Worm (Caenorhabditis elegans) whole organism, L4 larva: Measurements from ENCODE around the gene T25B9.1.

Experiments used
- F10B5.3 ChIP-seq: sonication (generic microtip); optimal IDR thresholded peaks from 2 replicates; lab custom pipeline; 2016; ENCODE audit warnings: mild to moderate bottlenecking, missing genetic modification characterization, missing compliant biosample characterization
- F44E2.7 ChIP-seq: fragments of 200-800 bp; sonication (Bioruptor generic); IDR thresholded peaks from 2 replicates; pipeline ENCODE4 v2.1.2; 2022; ENCODE audit warnings: missing genetic modification characterization, missing compliant biosample characterization
- R02D3.7 ChIP-seq: fragments of 150-350 bp; sonication (generic microtip); optimal IDR thresholded peaks from 3 replicates; lab custom pipeline; 2014; ENCODE audit warnings: missing biosample characterization, missing genetic modification characterization
- T26A8.4 ChIP-seq: fragments of 200-800 bp; sonication (Bioruptor generic); IDR thresholded peaks from 2 replicates; pipeline ENCODE4 v1.3.6; 2022; ENCODE audit warnings: missing genetic modification characterization, missing compliant biosample characterization
- Y105C5A.15 ChIP-seq: fragments of 200-800 bp; sonication (Bioruptor generic); IDR thresholded peaks from 2 replicates; pipeline ENCODE4 v1.3.6; 2022; ENCODE audit warnings: missing genetic modification characterization, missing compliant biosample characterization
- aha-1 ChIP-seq: fragments of 150-350 bp; peaks from one replicate; lab custom pipeline; 2014; ENCODE audit warnings: missing biosample characterization, missing genetic modification characterization
- attf-4 ChIP-seq: sonication (generic microtip); optimal IDR thresholded peaks from 3 replicates; lab custom pipeline; 2017; ENCODE audit warnings: missing biosample characterization, missing genetic modification characterization
- ceh-44 ChIP-seq: fragments of 200-800 bp; sonication (Bioruptor generic); IDR thresholded peaks from 2 replicates; pipeline ENCODE4 v1.3.6; 2022; ENCODE audit warnings: missing genetic modification reagents, missing genetic modification characterization, missing compliant biosample characterization
- ceh-82 ChIP-seq: sonication (generic microtip); optimal IDR thresholded peaks from 2 replicates; lab custom pipeline; 2017; ENCODE audit warnings: missing biosample characterization, missing genetic modification characterization
- cey-2 ChIP-seq: sonication (generic microtip); optimal IDR thresholded peaks from 3 replicates; lab custom pipeline; 2017; ENCODE audit warnings: missing genetic modification characterization, mild to moderate bottlenecking, missing compliant biosample characterization, antibody characterized with exemption, borderline replicate concordance; ENCODE audit not compliant: insufficient read depth
- daf-12 ChIP-seq: fragments of 150-350 bp; optimal IDR thresholded peaks from 2 replicates; lab custom pipeline; 2014; ENCODE audit warnings: missing biosample characterization, missing genetic modification reagents, missing genetic modification characterization
- daf-8 ChIP-seq: fragments of 200-800 bp; sonication (Bioruptor generic); IDR thresholded peaks from 2 replicates; pipeline ENCODE4 v1.3.6; 2022; ENCODE audit warnings: missing genetic modification characterization, missing compliant biosample characterization
- dve-1 ChIP-seq: sonication (generic microtip); optimal IDR thresholded peaks from 2 replicates; lab custom pipeline; 2017; ENCODE audit warnings: antibody characterized with exemption, mild to moderate bottlenecking, missing genetic modification characterization, missing compliant biosample characterization; ENCODE audit not compliant: insufficient read depth
- fos-1 ChIP-seq: fragments of 150-350 bp; optimal IDR thresholded peaks from 2 replicates; lab custom pipeline; 2014; ENCODE audit warnings: missing biosample characterization, missing genetic modification characterization
- hlh-11 ChIP-seq: fragments of 200-800 bp; sonication (Bioruptor generic); optimal IDR thresholded peaks from 2 replicates; lab custom pipeline; 2018; ENCODE audit warnings: mild to moderate bottlenecking, missing genetic modification characterization, missing compliant biosample characterization
- lim-7 ChIP-seq: fragments of 200-800 bp; sonication (Bioruptor generic); IDR thresholded peaks from 2 replicates; pipeline ENCODE4 v1.3.6; 2022; ENCODE audit warnings: missing genetic modification characterization, missing compliant biosample characterization
- lin-13 ChIP-seq: fragments of 150-350 bp; optimal IDR thresholded peaks from 2 replicates; lab custom pipeline; 2014; ENCODE audit warnings: missing biosample characterization, missing genetic modification reagents, missing genetic modification characterization
- lin-15B ChIP-seq: fragments of 150-350 bp; sonication (generic microtip); optimal IDR thresholded peaks from 3 replicates; lab custom pipeline; 2014; ENCODE audit warnings: missing biosample characterization, missing genetic modification characterization
- lir-3 ChIP-seq: sonication (generic microtip); optimal IDR thresholded peaks from 2 replicates; lab custom pipeline; 2016; ENCODE audit warnings: mild to moderate bottlenecking, missing genetic modification characterization, missing compliant biosample characterization
- lsy-2 ChIP-seq, 2 experiments: fragments of 150-350 bp in 1 of 2; sonication (generic microtip) in 1 of 2; optimal IDR thresholded peaks; 2 replicates each; lab custom pipeline; 2014 to 2017; ENCODE audit warnings: missing biosample characterization in 2 of 2, missing genetic modification characterization in 2 of 2
- madf-9 ChIP-seq: fragments of 200-800 bp; sonication (Bioruptor generic); conservative IDR thresholded peaks from 2 replicates; pipeline ENCODE4 v1.3.6; 2022; ENCODE audit warnings: missing genetic modification reagents, missing genetic modification characterization, missing compliant biosample characterization
- mdt-29 ChIP-seq: fragments of 200-800 bp; sonication (Bioruptor generic); IDR thresholded peaks from 2 replicates; pipeline ENCODE4 v1.3.6; 2022; ENCODE audit warnings: missing genetic modification reagents, missing genetic modification characterization, missing compliant biosample characterization
- mep-1 ChIP-seq: fragments of 150-350 bp; sonication (generic microtip); optimal IDR thresholded peaks from 3 replicates; lab custom pipeline; 2014; ENCODE audit warnings: missing biosample characterization, missing genetic modification characterization
- mes-2 ChIP-seq: sonication (generic microtip); optimal IDR thresholded peaks from 2 replicates; lab custom pipeline; 2016; ENCODE audit warnings: missing genotype, mild to moderate bottlenecking, missing genetic modification characterization, missing compliant biosample characterization; ENCODE audit not compliant: poor library complexity, severe bottlenecking
- mxl-2 ChIP-seq: fragments of 200-800 bp; sonication (Bioruptor generic); conservative IDR thresholded peaks from 2 replicates; pipeline ENCODE4 v1.3.6; 2022; ENCODE audit warnings: missing genetic modification reagents, missing genetic modification characterization, missing compliant biosample characterization
- mxl-3 ChIP-seq: fragments of 200-800 bp; sonication (Bioruptor generic); optimal IDR thresholded peaks from 2 replicates; lab custom pipeline; 2018; ENCODE audit warnings: mild to moderate bottlenecking, missing genetic modification characterization, missing compliant biosample characterization
- nhr-111 ChIP-seq: fragments of 200-800 bp; sonication (Bioruptor generic); optimal IDR thresholded peaks from 2 replicates; lab custom pipeline; 2018; ENCODE audit warnings: mild to moderate bottlenecking, missing genetic modification characterization, missing compliant biosample characterization
- nhr-237 ChIP-seq: sonication (generic microtip); optimal IDR thresholded peaks from 2 replicates; lab custom pipeline; 2017; ENCODE audit warnings: missing biosample characterization, missing genetic modification characterization
- nhr-25 ChIP-seq: sonication (generic microtip); optimal IDR thresholded peaks from 2 replicates; lab custom pipeline; 2017; ENCODE audit warnings: missing genetic modification characterization, mild to moderate bottlenecking, missing compliant biosample characterization, antibody characterized with exemption, moderate library complexity, borderline replicate concordance; ENCODE audit not compliant: insufficient read depth
- nhr-28 ChIP-seq: fragments of 150-350 bp; optimal IDR thresholded peaks from 2 replicates; lab custom pipeline; 2014; ENCODE audit warnings: missing biosample characterization, missing genetic modification characterization
- nhr-41 ChIP-seq: fragments of 200-800 bp; sonication (Bioruptor generic); IDR thresholded peaks from 2 replicates; pipeline ENCODE4 v1.3.6; 2022; ENCODE audit warnings: missing genetic modification reagents, missing genetic modification characterization, missing compliant biosample characterization
- nhr-48 ChIP-seq: sonication (generic microtip); optimal IDR thresholded peaks from 2 replicates; lab custom pipeline; 2016; ENCODE audit warnings: mild to moderate bottlenecking, missing genetic modification characterization, missing compliant biosample characterization
- nhr-6 ChIP-seq: fragments of 150-350 bp; optimal IDR thresholded peaks from 2 replicates; lab custom pipeline; 2014; ENCODE audit warnings: missing biosample characterization, missing genetic modification characterization
- pha-4 ChIP-seq, 2 experiments: fragments of 150-350 bp in 1 of 2; fragments of 200-800 bp in 1 of 2; sonication (Bioruptor generic) in 1 of 2; IDR thresholded peaks in 1 of 2; optimal IDR thresholded peaks in 1 of 2; 2 replicates each; pipeline versions ENCODE4 v1.3.6 to Lab custom; 2014 to 2022; ENCODE audit warnings: missing genetic modification characterization in 2 of 2, missing genetic modification reagents in 2 of 2, missing biosample characterization in 1 of 2, missing compliant biosample characterization in 1 of 2
- php-3 ChIP-seq: fragments of 200-800 bp; sonication (Bioruptor generic); IDR thresholded peaks from 2 replicates; pipeline ENCODE4 v1.3.6; 2022; ENCODE audit warnings: missing genetic modification reagents, missing genetic modification characterization, missing compliant biosample characterization
- saeg-2 ChIP-seq: fragments of 200-800 bp; sonication (Bioruptor generic); IDR thresholded peaks from 2 replicates; pipeline ENCODE4 v1.3.6; 2022; ENCODE audit warnings: missing genetic modification reagents, missing genetic modification characterization, missing compliant biosample characterization
- tag-97 ChIP-seq: fragments of 200-800 bp; sonication (Bioruptor generic); IDR thresholded peaks from 2 replicates; pipeline ENCODE4 v1.3.6; 2022; ENCODE audit warnings: missing genetic modification characterization, missing compliant biosample characterization
- unc-130 ChIP-seq: sonication (generic microtip); optimal IDR thresholded peaks from 2 replicates; lab custom pipeline; 2016; ENCODE audit warnings: missing genetic modification reagents, missing genetic modification characterization, missing compliant biosample characterization
- unc-39 ChIP-seq: sonication (generic microtip); optimal IDR thresholded peaks from 2 replicates; lab custom pipeline; 2017; ENCODE audit warnings: missing biosample characterization, missing genetic modification characterization
- unc-62 ChIP-seq, 3 experiments: fragments of 150-350 bp in 1 of 3; sonication (generic microtip); optimal IDR thresholded peaks in 2 of 3; peaks in 1 of 3; 1 replicate in 1 of 3; 2 replicates in 2 of 3; lab custom pipeline; 2014 to 2017; ENCODE audit warnings: missing biosample characterization in 3 of 3, missing genetic modification characterization in 3 of 3, missing genetic modification reagents in 3 of 3, missing genotype in 1 of 3
- vab-7 ChIP-seq: fragments of 200-800 bp; sonication (Bioruptor generic); IDR thresholded peaks from 2 replicates; pipeline ENCODE4 v1.3.6; 2022; ENCODE audit warnings: missing genetic modification reagents, missing genetic modification characterization, missing compliant biosample characterization
- zfp-3 ChIP-seq: fragments of 200-800 bp; sonication (Bioruptor generic); conservative IDR thresholded peaks from 2 replicates; pipeline ENCODE4 v1.3.6; 2022; ENCODE audit warnings: missing genetic modification reagents, missing genetic modification characterization, missing compliant biosample characterization
- ztf-7 ChIP-seq: fragments of 150-350 bp; optimal IDR thresholded peaks from 2 replicates; lab custom pipeline; 2014; ENCODE audit warnings: missing biosample characterization, missing genetic modification characterization

The T25B9.1 gene

ce11 chrIV:10781346-10781745, 31.4 kb upstream of the T25B9.1 start:
- TF ChIP-seq zfp-3 (GFP tag; lab: Robert Waterston, UW) (no peak), aha-1 (peak; percentile 60)

- peak in 1 of 2 experiments; percentile 42 for TF ChIP-seq unc-62 (GFP tag; optimal IDR thresholded peaks at IDR 0.05 in 1 of 2; lab: Kevin White, UChicago)
- no peak for TF ChIP-seq unc-62 (tag; optimal IDR thresholded peaks at IDR 0.05; lab: Kevin White, UChicago)
- no peak for TF ChIP-seq cey-2 (tag; lab: Kevin White, UChicago)
- TF ChIP-seq mxl-2 (GFP tag; lab: Robert Waterston, UW): peak; percentile 64; the same call in 1 of the 2 replicates
- TF ChIP-seq aha-1: peak; percentile 44
These were observed 30.6 kb upstream of the T25B9.1 start, which contains the start of gene swt-3 for ce11 chrIV:10780583-10780982. TSS of gene swt-3 (minus strand) at chrIV:10780683.

- TF ChIP-seq lin-15B (no peak), mes-2 (tag; lab: Kevin White, UChicago) (no peak), vab-7 (no peak), aha-1 (peak; percentile 92), mep-1 (tag; lab: Kevin White, UChicago) (no peak), php-3 (GFP tag; lab: Robert Waterston, UW) (no peak), ceh-44 (GFP tag; lab: Robert Waterston, UW) (no peak)
These were observed 29.4 kb upstream of the T25B9.1 start for ce11 chrIV:10779328-10779727.

- TF ChIP-seq ztf-7 (tag; lab: Kevin White, UChicago) (no peak), T26A8.4 (peak; percentile 86), mxl-2 (GFP tag; lab: Robert Waterston, UW) (no peak), nhr-237 (tag; lab: Kevin White, UChicago) (peak; percentile 38), mdt-29 (GFP tag; lab: Robert Waterston, UW) (no peak), daf-12 (no peak), F44E2.7 (GFP tag; lab: Robert Waterston, UW) (no peak), nhr-41 (GFP tag; lab: Robert Waterston, UW) (no peak), nhr-25 (peak; percentile 19), tag-97 (GFP tag; lab: Robert Waterston, UW) (no peak), nhr-111 (GFP tag; lab: Kevin White, UChicago) (no peak), lin-13 (GFP tag; lab: Kevin White, UChicago) (no peak), hlh-11 (tag; lab: Kevin White, UChicago) (no peak), lir-3 (tag; lab: Kevin White, UChicago) (no peak), saeg-2 (no peak), lim-7 (GFP tag; lab: Robert Waterston, UW) (0 out of 2 replicates have a peak, but pooled peaks have one; percentile 28), ceh-82 (tag; lab: Kevin White, UChicago) (no peak), fos-1 (tag; lab: Kevin White, UChicago) (no peak), nhr-48 (tag; lab: Kevin White, UChicago) (no peak), unc-39 (tag; lab: Kevin White, UChicago) (no peak), vab-7 (no peak), lsy-2 (tag; optimal IDR thresholded peaks at IDR 0.05; lab: Kevin White, UChicago) (peak in 1 of 2 experiments; percentile 26), nhr-28 (tag; lab: Kevin White, UChicago) (no peak), nhr-6 (tag; lab: Kevin White, UChicago) (no peak), pha-4 (GFP tag; IDR thresholded peaks at IDR 0.05; lab: Robert Waterston, UW) (no peak), pha-4 (tag; optimal IDR thresholded peaks at IDR 0.05; lab: Kevin White, UChicago) (no peak), ceh-44 (GFP tag; lab: Robert Waterston, UW) (no peak), unc-130 (GFP tag; lab: Kevin White, UChicago) (no peak), mes-2 (tag; lab: Kevin White, UChicago) (no peak), dve-1 (tag; lab: Kevin White, UChicago) (no peak), F10B5.3 (tag; lab: Kevin White, UChicago) (no peak), mxl-3 (GFP tag; lab: Kevin White, UChicago) (no peak), R02D3.7 (tag; lab: Kevin White, UChicago) (no peak), Y105C5A.15 (GFP tag; lab: Robert Waterston, UW) (no peak), madf-9 (GFP tag; lab: Robert Waterston, UW) (0 out of 2 replicates have a peak, but pooled peaks have one; percentile 17), attf-4 (tag; lab: Kevin White, UChicago) (no peak), aha-1 (no peak), daf-8 (GFP tag; lab: Robert Waterston, UW) (no peak)
These were observed 28.6 kb upstream of the T25B9.1 start for ce11 chrIV:10778582-10778981.
